Worm (Caenorhabditis elegans): Measurements from ENCODE around the gene F58A6.9.

DNA sequence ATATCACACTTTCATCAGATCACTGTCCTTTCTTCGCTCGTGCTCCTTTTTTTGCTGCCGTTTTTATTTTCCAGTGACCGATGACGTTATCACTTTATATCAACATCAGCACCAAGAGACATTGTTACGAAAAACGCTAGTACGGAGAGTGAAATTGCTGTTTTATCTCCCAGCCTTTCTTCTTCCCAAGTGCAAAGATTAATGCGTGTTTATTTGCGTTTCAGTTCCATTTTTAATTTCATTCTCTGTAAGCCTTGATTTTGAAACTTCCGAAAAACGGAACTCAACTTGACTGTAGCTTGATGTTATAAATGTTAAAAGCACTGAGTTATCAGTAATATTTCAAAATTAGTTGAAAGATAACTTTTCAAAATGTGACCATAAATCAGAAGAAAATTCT lies 28.2 kb upstream of the F58A6.9 start:
- TF ChIP-seq him-1 (tag; optimal IDR thresholded peaks at IDR 0.05) = no peak
- TF ChIP-seq ztf-6 (GFP tag; IDR thresholded peaks at IDR 0.05) = no peak
- TF ChIP-seq lin-35 (GFP tag; optimal IDR thresholded peaks at IDR 0.05) = no peak
- TF ChIP-seq dox-1 (GFP tag; IDR thresholded peaks at IDR 0.05) = no peak
- no peak for TF ChIP-seq lin-40 (tag; optimal IDR thresholded peaks at IDR 0.05)
- no peak for TF ChIP-seq unc-62 (GFP tag; optimal IDR thresholded peaks at IDR 0.05)
- TF ChIP-seq rec-8 (tag; optimal IDR thresholded peaks at IDR 0.05) = no peak
- TF ChIP-seq sptf-2 (GFP tag; optimal IDR thresholded peaks at IDR 0.05) = no peak
- TF ChIP-seq nhr-90 (tag; optimal IDR thresholded peaks at IDR 0.05) = no peak
- TF ChIP-seq ztf-22 (GFP tag; optimal IDR thresholded peaks at IDR 0.05) = no peak
